Worm (Caenorhabditis elegans) whole organism, L1 larva: Measurements from ENCODE around the gene rnh-1.0.

Experiments
- F16B12.6 ChIP-seq: fragments of 150-350 bp; optimal IDR thresholded peaks from 2 replicates; lab custom pipeline; 2014; ENCODE audit warnings: missing biosample characterization, missing genetic modification characterization
- ama-1 ChIP-seq: fragments of 150-350 bp; optimal IDR thresholded peaks from 2 replicates; lab custom pipeline; 2014
- blmp-1 ChIP-seq: fragments of 150-350 bp; optimal IDR thresholded peaks from 2 replicates; lab custom pipeline; 2014; ENCODE audit warnings: missing biosample characterization, missing genetic modification characterization
- ceh-63 ChIP-seq: fragments of 200-800 bp; sonication (Bioruptor generic); optimal IDR thresholded peaks from 2 replicates; lab custom pipeline; 2018; ENCODE audit warnings: mild to moderate bottlenecking, missing genetic modification characterization, missing compliant biosample characterization
- ceh-82 ChIP-seq, 3 experiments: fragments of 150-350 bp in 1 of 3; sonication (generic microtip) in 2 of 3; optimal IDR thresholded peaks; 2 replicates each; lab custom pipeline; 2014 to 2017; ENCODE audit warnings: missing biosample characterization in 3 of 3, missing genetic modification characterization in 3 of 3
- ces-1 ChIP-seq: fragments of 150-350 bp; optimal IDR thresholded peaks from 2 replicates; lab custom pipeline; 2014; ENCODE audit warnings: missing biosample characterization, missing genetic modification reagents, missing genetic modification characterization
- dpl-1 ChIP-seq, 3 experiments: fragments of 150-350 bp in 2 of 3; sonication (generic microtip) in 1 of 3; optimal IDR thresholded peaks; 2 replicates each; lab custom pipeline; 2014 to 2017; ENCODE audit warnings: missing biosample characterization in 3 of 3, missing genetic modification characterization in 3 of 3, missing genetic modification reagents in 3 of 3
- dsc-1 ChIP-seq: sonication (generic microtip); optimal IDR thresholded peaks from 2 replicates; lab custom pipeline; 2016; ENCODE audit warnings: mild to moderate bottlenecking, missing genetic modification characterization, missing compliant biosample characterization
- efl-1 ChIP-seq, 4 experiments: fragments of 150-350 bp; optimal IDR thresholded peaks in 3 of 4; peaks in 1 of 4; 1 replicate in 1 of 4; 2 replicates in 3 of 4; lab custom pipeline; 2014; ENCODE audit warnings: missing biosample characterization in 2 of 4, missing genetic modification characterization in 2 of 4, missing genetic modification reagents in 2 of 4
- efl-3 ChIP-seq: fragments of 200-800 bp; sonication (Bioruptor generic); optimal IDR thresholded peaks from 2 replicates; lab custom pipeline; 2018; ENCODE audit warnings: mild to moderate bottlenecking, missing genetic modification characterization, missing compliant biosample characterization
- egl-27 ChIP-seq, 2 experiments: fragments of 150-350 bp in 1 of 2; sonication (generic microtip); optimal IDR thresholded peaks; 3 replicates each; lab custom pipeline; 2017 to 2018; ENCODE audit warnings: missing biosample characterization in 2 of 2, missing genetic modification characterization in 2 of 2, missing genetic modification reagents in 2 of 2
- elt-2 ChIP-seq: sonication (generic microtip); optimal IDR thresholded peaks from 2 replicates; lab custom pipeline; 2016; ENCODE audit warnings: missing genetic modification characterization, mild to moderate bottlenecking, inconsistent platforms, missing compliant biosample characterization, missing genetic modification reagents
- elt-3 ChIP-seq, 6 experiments: fragments of 150-350 bp in 1 of 6; sonication (generic microtip); optimal IDR thresholded peaks; 2 replicates each; lab custom pipeline; 2017 to 2018; ENCODE audit warnings: missing biosample characterization in 6 of 6, missing genetic modification characterization in 6 of 6, inconsistent platforms in 1 of 6
- ets-5 ChIP-seq: fragments of 200-800 bp; sonication (Bioruptor generic); IDR thresholded peaks from 2 replicates; pipeline ENCODE4 v1.3.6; 2022; ENCODE audit warnings: missing genetic modification characterization, missing compliant biosample characterization
- fkh-10 ChIP-seq: sonication (generic microtip); optimal IDR thresholded peaks from 2 replicates; lab custom pipeline; 2017; ENCODE audit warnings: missing biosample characterization, missing genetic modification reagents, missing genetic modification characterization
- fkh-4 ChIP-seq: sonication (generic microtip); optimal IDR thresholded peaks from 2 replicates; lab custom pipeline; 2016; ENCODE audit warnings: missing compliant biosample characterization, missing genetic modification characterization, borderline replicate concordance
- grh-1 ChIP-seq: fragments of 200-800 bp; sonication (Bioruptor generic); IDR thresholded peaks from 2 replicates; pipeline ENCODE4 v1.3.6; 2022; ENCODE audit warnings: missing genetic modification reagents, missing genetic modification characterization, missing compliant biosample characterization
- hlh-17 ChIP-seq: fragments of 200-800 bp; sonication (Bioruptor generic); optimal IDR thresholded peaks from 2 replicates; lab custom pipeline; 2018; ENCODE audit warnings: missing genetic modification characterization, mild to moderate bottlenecking, missing compliant biosample characterization, moderate library complexity, borderline replicate concordance
- hlh-4 ChIP-seq: sonication (generic microtip); optimal IDR thresholded peaks from 2 replicates; lab custom pipeline; 2016; ENCODE audit warnings: mild to moderate bottlenecking, missing genetic modification characterization, missing compliant biosample characterization
- irx-1 ChIP-seq: sonication (generic microtip); optimal IDR thresholded peaks from 2 replicates; lab custom pipeline; 2016; ENCODE audit warnings: missing genetic modification characterization, missing compliant biosample characterization
- lin-13 ChIP-seq: fragments of 150-350 bp; optimal IDR thresholded peaks from 2 replicates; lab custom pipeline; 2014; ENCODE audit warnings: missing biosample characterization, missing genetic modification reagents, missing genetic modification characterization
- lin-14 ChIP-seq: fragments of 200-800 bp; sonication (Bioruptor generic); optimal IDR thresholded peaks from 2 replicates; lab custom pipeline; 2018; ENCODE audit warnings: mild to moderate bottlenecking, missing genetic modification characterization, moderate library complexity, missing compliant biosample characterization
- lin-35 ChIP-seq, 2 experiments: fragments of 150-350 bp; optimal IDR thresholded peaks; 2 replicates each; lab custom pipeline; 2014; ENCODE audit warnings: missing biosample characterization in 2 of 2, missing genetic modification characterization in 2 of 2, missing genetic modification reagents in 2 of 2
- lin-39 ChIP-seq: fragments of 150-350 bp; optimal IDR thresholded peaks from 2 replicates; lab custom pipeline; 2014; ENCODE audit warnings: missing biosample characterization, missing genetic modification reagents, missing genetic modification characterization
- lir-3 ChIP-seq: sonication (generic microtip); optimal IDR thresholded peaks from 2 replicates; lab custom pipeline; 2016; ENCODE audit warnings: mild to moderate bottlenecking, missing genetic modification characterization, moderate library complexity, missing compliant biosample characterization; ENCODE audit not compliant: poor library complexity
- lsy-2 ChIP-seq, 2 experiments: fragments of 150-350 bp; optimal IDR thresholded peaks; 2 replicates each; lab custom pipeline; 2014; ENCODE audit warnings: missing biosample characterization in 2 of 2, missing genetic modification characterization in 2 of 2
- mep-1 ChIP-seq: fragments of 150-350 bp; optimal IDR thresholded peaks from 2 replicates; lab custom pipeline; 2014; ENCODE audit warnings: missing biosample characterization, missing genetic modification characterization
- nhr-11 ChIP-seq: fragments of 150-350 bp; optimal IDR thresholded peaks from 2 replicates; lab custom pipeline; 2014; ENCODE audit warnings: missing biosample characterization, missing genetic modification characterization
- nhr-12 ChIP-seq: sonication (generic microtip); optimal IDR thresholded peaks from 2 replicates; lab custom pipeline; 2017; ENCODE audit warnings: missing biosample characterization, missing genetic modification characterization
- nhr-47 ChIP-seq: sonication (generic microtip); optimal IDR thresholded peaks from 2 replicates; lab custom pipeline; 2016; ENCODE audit warnings: mild to moderate bottlenecking, missing genetic modification characterization, moderate library complexity, missing compliant biosample characterization
- nhr-71 ChIP-seq: sonication (generic microtip); optimal IDR thresholded peaks from 2 replicates; lab custom pipeline; 2016; ENCODE audit warnings: mild to moderate bottlenecking, missing genetic modification characterization, moderate library complexity, missing compliant biosample characterization
- nhr-77 ChIP-seq: fragments of 150-350 bp; optimal IDR thresholded peaks from 2 replicates; lab custom pipeline; 2014; ENCODE audit warnings: missing biosample characterization, missing genetic modification characterization
- nhr-85 ChIP-seq: sonication (generic microtip); peaks from one replicate; lab custom pipeline; 2016; ENCODE audit warnings: missing genetic modification characterization, inconsistent platforms, missing compliant biosample characterization
- nhr-90 ChIP-seq: sonication (generic microtip); optimal IDR thresholded peaks from 2 replicates; lab custom pipeline; 2016; ENCODE audit warnings: mild to moderate bottlenecking, missing genetic modification characterization, missing compliant biosample characterization; ENCODE audit not compliant: poor library complexity
- pag-3 ChIP-seq: sonication (generic microtip); optimal IDR thresholded peaks from 2 replicates; lab custom pipeline; 2017; ENCODE audit warnings: missing genetic modification characterization, mild to moderate bottlenecking, missing compliant biosample characterization, antibody characterized with exemption, borderline replicate concordance; ENCODE audit not compliant: insufficient read depth
- pqm-1 ChIP-seq: sonication (generic microtip); optimal IDR thresholded peaks from 3 replicates; lab custom pipeline; 2017; ENCODE audit warnings: missing biosample characterization, missing genetic modification characterization
- rnt-1 ChIP-seq: sonication (generic microtip); optimal IDR thresholded peaks from 2 replicates; lab custom pipeline; 2016; ENCODE audit warnings: mild to moderate bottlenecking, missing genetic modification characterization, moderate library complexity, missing compliant biosample characterization
- skn-1 ChIP-seq: fragments of 150-350 bp; optimal IDR thresholded peaks from 2 replicates; lab custom pipeline; 2014; ENCODE audit warnings: missing biosample characterization, missing genetic modification characterization
- snu-23 ChIP-seq: sonication (generic microtip); optimal IDR thresholded peaks from 2 replicates; lab custom pipeline; 2016; ENCODE audit warnings: missing genetic modification characterization, missing compliant biosample characterization
- sox-4 ChIP-seq: sonication (generic microtip); optimal IDR thresholded peaks from 2 replicates; lab custom pipeline; 2016; ENCODE audit warnings: missing genetic modification characterization, missing compliant biosample characterization
- sptf-1 ChIP-seq: fragments of 150-350 bp; optimal IDR thresholded peaks from 2 replicates; lab custom pipeline; 2014; ENCODE audit warnings: missing biosample characterization, missing genetic modification characterization
- swsn-7 ChIP-seq: sonication (generic microtip); optimal IDR thresholded peaks from 2 replicates; lab custom pipeline; 2016; ENCODE audit warnings: missing genetic modification characterization, missing compliant biosample characterization
- tbx-2 ChIP-seq: sonication (generic microtip); optimal IDR thresholded peaks from 2 replicates; lab custom pipeline; 2016; ENCODE audit warnings: missing genetic modification characterization, missing compliant biosample characterization
- unc-130 ChIP-seq: fragments of 150-350 bp; optimal IDR thresholded peaks from 2 replicates; lab custom pipeline; 2017; ENCODE audit warnings: missing biosample characterization, missing genetic modification characterization, inconsistent platforms
- unc-62 ChIP-seq: fragments of 150-350 bp; optimal IDR thresholded peaks from 2 replicates; lab custom pipeline; 2014; ENCODE audit warnings: missing biosample characterization, missing genetic modification reagents, missing genetic modification characterization
- unc-86 ChIP-seq: sonication (generic microtip); optimal IDR thresholded peaks from 2 replicates; lab custom pipeline; 2016; ENCODE audit warnings: missing genetic modification characterization, missing compliant biosample characterization
- vab-15 ChIP-seq: sonication (generic microtip); optimal IDR thresholded peaks from 2 replicates; lab custom pipeline; 2017; ENCODE audit warnings: missing genotype, mild to moderate bottlenecking, missing genetic modification characterization, missing compliant biosample characterization
- zag-1 ChIP-seq: fragments of 150-350 bp; optimal IDR thresholded peaks from 2 replicates; lab custom pipeline; 2014; ENCODE audit warnings: missing biosample characterization, missing genetic modification characterization
- zip-4 ChIP-seq: fragments of 200-800 bp; sonication (Bioruptor generic); optimal IDR thresholded peaks from 2 replicates; lab custom pipeline; 2018; ENCODE audit warnings: mild to moderate bottlenecking, missing genetic modification characterization, moderate library complexity, missing compliant biosample characterization

rnh-1.0 gene

ce11 chrII:4994939-4995338 is at the start of gene rnh-1.0:
Gene rnh-1.0 (plus strand): TSS chrII:4995327.
- TF ChIP-seq swsn-7 (tag; lab: Kevin White, UChicago), result no peak
- no peak for TF ChIP-seq dsc-1 (tag; lab: Kevin White, UChicago)
- TF ChIP-seq rnt-1, result peak; percentile 18
- TF ChIP-seq unc-62, result no peak
- TF ChIP-seq hlh-4, result no peak
- no peak for TF ChIP-seq ets-5 (GFP tag; lab: Robert Waterston, UW)
- no peak for TF ChIP-seq zag-1 (tag; lab: Kevin White, UChicago)
- TF ChIP-seq lir-3 (tag; lab: Kevin White, UChicago), result no peak
- no peak for TF ChIP-seq ceh-82 (tag; optimal IDR thresholded peaks at IDR 0.05; lab: Kevin White, UChicago)
- no peak for TF ChIP-seq nhr-12 (tag; lab: Kevin White, UChicago)
- no peak for TF ChIP-seq tbx-2 (tag; lab: Kevin White, UChicago)
- peak; percentile 74 for TF ChIP-seq nhr-85
- no peak for TF ChIP-seq efl-3 (GFP tag; lab: Kevin White, UChicago)
- no peak for TF ChIP-seq lin-39 (tag; lab: Kevin White, UChicago)
- TF ChIP-seq elt-3 (tag; optimal IDR thresholded peaks at IDR 0.05; lab: Kevin White, UChicago), result no peak
- TF ChIP-seq snu-23 (GFP tag; lab: Kevin White, UChicago), result peak; percentile 11
- TF ChIP-seq ceh-63 (GFP tag; lab: Kevin White, UChicago), result no peak
- TF ChIP-seq pqm-1 (tag; lab: Kevin White, UChicago), result no peak
- TF ChIP-seq nhr-71 (tag; lab: Kevin White, UChicago), result peak; percentile 25
- no peak for TF ChIP-seq fkh-10 (GFP tag; lab: Kevin White, UChicago)
- no peak for TF ChIP-seq ama-1 (lab: Kevin White, UChicago)
- no peak for TF ChIP-seq elt-2 (tag; lab: Kevin White, UChicago)
- TF ChIP-seq unc-86 (tag; lab: Kevin White, UChicago), result no peak
- TF ChIP-seq sptf-1, result no peak
- TF ChIP-seq lin-13 (GFP tag; lab: Kevin White, UChicago), result no peak
- TF ChIP-seq ces-1 (GFP tag; lab: Kevin White, UChicago), result no peak
- TF ChIP-seq unc-130, result no peak
- peak; percentile 47 for TF ChIP-seq mep-1 (tag; lab: Kevin White, UChicago)
- peak; percentile 19 for TF ChIP-seq skn-1 (tag; lab: Kevin White, UChicago)
- TF ChIP-seq hlh-17 (GFP tag; lab: Kevin White, UChicago), result no peak
- TF ChIP-seq irx-1 (tag; lab: Kevin White, UChicago), result no peak
- TF ChIP-seq zip-4, result no peak
- peak in 2 of 3 experiments; percentile 28 to 30 for TF ChIP-seq dpl-1 (GFP tag; optimal IDR thresholded peaks at IDR 0.05; lab: Kevin White, UChicago)
- no peak for TF ChIP-seq nhr-11
- no peak for TF ChIP-seq egl-27 (tag; optimal IDR thresholded peaks at IDR 0.05; lab: Kevin White, UChicago)
- TF ChIP-seq efl-1 (optimal IDR thresholded peaks at IDR 0.05; lab: Kevin White, UChicago), result no peak
- peak; percentile 9 to 93 for TF ChIP-seq efl-1 (GFP tag; optimal IDR thresholded peaks at IDR 0.05 in 1 of 2; lab: Kevin White, UChicago)
- TF ChIP-seq lin-14 (GFP tag; lab: Kevin White, UChicago), result peak; percentile 67
- no peak for TF ChIP-seq fkh-4 (tag; lab: Kevin White, UChicago)
- peak; percentile 28 for TF ChIP-seq blmp-1 (tag; lab: Kevin White, UChicago)
- no peak for TF ChIP-seq nhr-77 (tag; lab: Kevin White, UChicago)
- TF ChIP-seq sox-4 (tag; lab: Kevin White, UChicago), result no peak
- no peak for TF ChIP-seq pag-3
- TF ChIP-seq, all 84 proteins: peak for 10

- TF ChIP-seq swsn-7 (tag; lab: Kevin White, UChicago) (no peak), lin-13 (GFP tag; lab: Kevin White, UChicago) (no peak), fkh-10 (GFP tag; lab: Kevin White, UChicago) (no peak), lsy-2 (tag; optimal IDR thresholded peaks at IDR 0.05; lab: Kevin White, UChicago) (peak in 1 of 2 experiments; percentile 46), nhr-47 (tag; lab: Kevin White, UChicago) (no peak), dpl-1 (GFP tag; optimal IDR thresholded peaks at IDR 0.05; lab: Kevin White, UChicago) (peak in 1 of 3 experiments; percentile 14), efl-1 (optimal IDR thresholded peaks at IDR 0.05; lab: Kevin White, UChicago) (no peak), efl-1 (GFP tag; optimal IDR thresholded peaks at IDR 0.05 in 1 of 2; lab: Kevin White, UChicago) (peak in 1 of 2 experiments; percentile 89), nhr-90 (peak; percentile 1), vab-15 (tag; lab: Kevin White, UChicago) (no peak), lin-35 (GFP tag; optimal IDR thresholded peaks at IDR 0.05; lab: Kevin White, UChicago) (peak in 1 of 2 experiments; percentile 31), ceh-82 (tag; optimal IDR thresholded peaks at IDR 0.05; lab: Kevin White, UChicago) (no peak), F16B12.6 (tag; lab: Kevin White, UChicago) (peak; percentile 11), skn-1 (tag; lab: Kevin White, UChicago) (peak; percentile 5), elt-2 (tag; lab: Kevin White, UChicago) (peak; percentile 1), ets-5 (GFP tag; lab: Robert Waterston, UW) (no peak), grh-1 (GFP tag; lab: Robert Waterston, UW) (no peak), nhr-11 (no peak)
Measured at ce11 chrII:4945695-4946094, 49.4 kb upstream of the rnh-1.0 start, which contains the start of the genes gldi-11 and ZK546.2. Gene gldi-11 (minus strand): TSS chrII:4945789. Gene ZK546.2 (plus strand): TSS chrII:4946027.
